Fruit fly (Drosophila melanogaster) whole organism, embryonic: ENCODE measurements around the gene nerfin-2.

ENCODE experiments used
- Adf1 ChIP-seq: fragments of 200-800 bp; sonication (Bioruptor generic); IDR thresholded peaks from 2 replicates; pipeline ENCODE4 v1.3.6; 2022; ENCODE audit warnings: missing biosample characterization, missing genetic modification characterization
- Antp ChIP-seq: fragments of 200-800 bp; sonication (Bioruptor generic); optimal IDR thresholded peaks from 3 replicates; lab custom pipeline; 2016; ENCODE audit warnings: missing biosample characterization, missing genetic modification characterization
- Atf3 ChIP-seq: fragments of 200-800 bp; sonication (Bioruptor generic); optimal IDR thresholded peaks from 3 replicates; lab custom pipeline; 2016; ENCODE audit warnings: missing biosample characterization, missing genetic modification characterization
- CG10209 ChIP-seq: fragments of 200-800 bp; sonication (Bioruptor generic); optimal IDR thresholded peaks from 3 replicates; lab custom pipeline; 2017; ENCODE audit warnings: missing biosample characterization, mild to moderate bottlenecking, missing genetic modification characterization, missing genetic modification reagents
- CG10366 ChIP-seq: fragments of 200-800 bp; sonication (Bioruptor generic); IDR thresholded peaks from 2 replicates; pipeline ENCODE4 v1.3.6; 2022; ENCODE audit warnings: missing biosample characterization, missing genetic modification characterization
- CG10979 ChIP-seq: fragments of 200-800 bp; sonication (Bioruptor generic); optimal IDR thresholded peaks from 2 replicates; lab custom pipeline; 2018; ENCODE audit warnings: missing biosample characterization, mild to moderate bottlenecking, missing genetic modification characterization, moderate library complexity
- CG11247 ChIP-seq: fragments of 200-800 bp; sonication (Bioruptor generic); IDR thresholded peaks from 2 replicates; pipeline ENCODE4 v1.3.6; 2022; ENCODE audit warnings: missing biosample characterization, missing genetic modification characterization
- CG12071 ChIP-seq: fragments of 200-800 bp; sonication (Bioruptor generic); optimal IDR thresholded peaks from 3 replicates; lab custom pipeline; 2018; ENCODE audit warnings: missing biosample characterization, mild to moderate bottlenecking, missing genetic modification characterization
- CG1233 ChIP-seq: fragments of 200-800 bp; sonication (Bioruptor generic); optimal IDR thresholded peaks from 4 replicates; lab custom pipeline; 2018; ENCODE audit warnings: missing biosample characterization, mild to moderate bottlenecking, missing genetic modification characterization
- CG12659 ChIP-seq: fragments of 200-800 bp; sonication (Bioruptor generic); optimal IDR thresholded peaks from 3 replicates; lab custom pipeline; 2017; ENCODE audit warnings: mild to moderate bottlenecking, missing biosample characterization, missing genetic modification reagents, missing genetic modification characterization
- CG14050 ChIP-seq: fragments of 200-800 bp; sonication (Bioruptor generic); IDR thresholded peaks from 3 replicates; pipeline ENCODE4 v1.3.6; 2022; ENCODE audit warnings: missing biosample characterization, missing genetic modification characterization
- CG15601 ChIP-seq: fragments of 200-800 bp; sonication (Bioruptor generic); optimal IDR thresholded peaks from 3 replicates; lab custom pipeline; 2019; ENCODE audit warnings: missing biosample characterization, mild to moderate bottlenecking, missing genetic modification characterization, moderate library complexity
- CG15696 ChIP-seq: fragments of 200-800 bp; sonication (Bioruptor generic); optimal IDR thresholded peaks from 2 replicates; lab custom pipeline; 2019; ENCODE audit warnings: missing biosample characterization, mild to moderate bottlenecking, missing genetic modification characterization, moderate library complexity
- CG30020 ChIP-seq: fragments of 200-800 bp; optimal IDR thresholded peaks from 2 replicates; lab custom pipeline; 2019; ENCODE audit warnings: missing biosample characterization, mild to moderate bottlenecking, missing genetic modification characterization, moderate library complexity
- CG30403 ChIP-seq: fragments of 200-800 bp; sonication (Bioruptor generic); optimal IDR thresholded peaks from 3 replicates; lab custom pipeline; 2016; ENCODE audit warnings: missing biosample characterization, missing genetic modification characterization
- CG31441 ChIP-seq: fragments of 200-800 bp; sonication (Bioruptor generic); IDR thresholded peaks from 2 replicates; pipeline ENCODE4 v1.3.6; 2022; ENCODE audit warnings: missing biosample characterization, missing genetic modification characterization
- CG3995 ChIP-seq: fragments of 200-800 bp; sonication (Bioruptor generic); optimal IDR thresholded peaks from 3 replicates; lab custom pipeline; 2016; ENCODE audit warnings: missing biosample characterization, missing genetic modification characterization
- CG6765 ChIP-seq: fragments of 200-800 bp; sonication (Bioruptor generic); optimal IDR thresholded peaks from 3 replicates; lab custom pipeline; 2017; ENCODE audit warnings: missing biosample characterization, mild to moderate bottlenecking, missing genetic modification characterization
- CG7271 ChIP-seq: fragments of 200-800 bp; sonication (Bioruptor generic); optimal IDR thresholded peaks from 2 replicates; lab custom pipeline; 2018; ENCODE audit warnings: missing biosample characterization, mild to moderate bottlenecking, missing genetic modification characterization, moderate library complexity
- CG7357 ChIP-seq: fragments of 200-800 bp; sonication (Bioruptor generic); IDR thresholded peaks from 3 replicates; pipeline ENCODE4 v1.3.6; 2022; ENCODE audit warnings: missing biosample characterization, missing genetic modification characterization
- Dad ChIP-seq: fragments of 200-800 bp; sonication (Bioruptor generic); optimal IDR thresholded peaks from 3 replicates; lab custom pipeline; 2016; ENCODE audit warnings: missing biosample characterization, missing genetic modification characterization
- Deaf1 ChIP-seq: fragments of 200-800 bp; optimal IDR thresholded peaks from 3 replicates; lab custom pipeline; 2019; ENCODE audit warnings: missing biosample characterization, mild to moderate bottlenecking, missing genetic modification characterization, moderate library complexity
- Drgx ChIP-seq: fragments of 200-800 bp; sonication (Bioruptor generic); IDR thresholded peaks from 2 replicates; pipeline ENCODE4 v1.3.6; 2022; ENCODE audit warnings: missing biosample characterization, missing genetic modification characterization
- Ets65A ChIP-seq: fragments of 200-800 bp; sonication (Bioruptor generic); peaks from one replicate; lab custom pipeline; 2016; ENCODE audit warnings: missing biosample characterization, missing genetic modification characterization
- Fer3 ChIP-seq: fragments of 200-800 bp; sonication (Bioruptor generic); optimal IDR thresholded peaks from 2 replicates; lab custom pipeline; 2018; ENCODE audit warnings: missing biosample characterization, mild to moderate bottlenecking, missing genetic modification characterization, moderate library complexity
- Hmx ChIP-seq: fragments of 200-800 bp; sonication (Bioruptor generic); optimal IDR thresholded peaks from 2 replicates; lab custom pipeline; 2016; ENCODE audit warnings: missing biosample characterization, missing genetic modification characterization
- Hsf ChIP-seq: fragments of 200-800 bp; sonication (Bioruptor generic); optimal IDR thresholded peaks from 3 replicates; lab custom pipeline; 2016; ENCODE audit warnings: missing biosample characterization, missing genetic modification characterization
- MBD-R2 ChIP-seq: fragments of 200-800 bp; sonication (Bioruptor generic); IDR thresholded peaks from 2 replicates; pipeline ENCODE4 v1.3.6; 2022; ENCODE audit warnings: missing biosample characterization, missing genetic modification characterization
- MESR4 ChIP-seq: fragments of 200-800 bp; sonication (Bioruptor generic); optimal IDR thresholded peaks from 2 replicates; lab custom pipeline; 2018; ENCODE audit warnings: missing biosample characterization, mild to moderate bottlenecking, missing genetic modification characterization, moderate library complexity
- NK7.1 ChIP-seq: fragments of 200-800 bp; sonication (Bioruptor generic); optimal IDR thresholded peaks from 3 replicates; lab custom pipeline; 2016; ENCODE audit warnings: missing biosample characterization, missing genetic modification characterization
- Six4 ChIP-seq: fragments of 200-800 bp; sonication (Bioruptor generic); optimal IDR thresholded peaks from 2 replicates; lab custom pipeline; 2016; ENCODE audit warnings: missing biosample characterization, missing genetic modification characterization
- Taf1 ChIP-seq: fragments of 200-800 bp; sonication (Bioruptor generic); IDR thresholded peaks from 2 replicates; pipeline ENCODE4 v1.3.6; 2022; ENCODE audit warnings: missing biosample characterization, missing genetic modification characterization
- YL-1 ChIP-seq: fragments of 200-800 bp; sonication (Bioruptor generic); optimal IDR thresholded peaks from 3 replicates; lab custom pipeline; 2017; ENCODE audit warnings: missing biosample characterization, mild to moderate bottlenecking, missing genetic modification characterization
- ash1 ChIP-seq: fragments of 200-800 bp; sonication (Bioruptor generic); optimal IDR thresholded peaks from 2 replicates; lab custom pipeline; 2018; ENCODE audit warnings: missing biosample characterization, mild to moderate bottlenecking, missing genetic modification characterization
- cato ChIP-seq: fragments of 200-800 bp; sonication (Bioruptor generic); optimal IDR thresholded peaks from 2 replicates; lab custom pipeline; 2016; ENCODE audit warnings: missing biosample characterization, missing genetic modification characterization, borderline replicate concordance
- gce ChIP-seq: fragments of 200-800 bp; sonication (Bioruptor generic); IDR thresholded peaks from 3 replicates; pipeline ENCODE4 v1.3.6; 2022; ENCODE audit warnings: missing biosample characterization, missing genetic modification characterization
- grn ChIP-seq: fragments of 200-800 bp; sonication (Bioruptor generic); optimal IDR thresholded peaks from 3 replicates; lab custom pipeline; 2017; ENCODE audit warnings: missing biosample characterization, missing genetic modification characterization
- h ChIP-seq: fragments of >200 bp; optimal IDR thresholded peaks from 2 replicates; lab custom pipeline; 2017
- inv ChIP-seq: fragments of 200-800 bp; sonication (Bioruptor generic); IDR thresholded peaks from 2 replicates; pipeline ENCODE4 v1.3.6; 2022; ENCODE audit warnings: missing biosample characterization, missing genetic modification characterization; ENCODE audit not compliant: partially characterized antibody
- jigr1 ChIP-seq: fragments of 200-800 bp; sonication (Bioruptor generic); IDR thresholded peaks from 3 replicates; pipeline ENCODE4 v1.3.6; 2022; ENCODE audit warnings: missing biosample characterization, missing genetic modification characterization
- lola ChIP-seq, 3 experiments: fragments of >200 bp in 2 of 3; fragments of 200-800 bp in 1 of 3; sonication (Bioruptor generic) in 1 of 3; optimal IDR thresholded peaks; 2 replicates each; lab custom pipeline; 2017 to 2019; ENCODE audit warnings: missing biosample characterization in 3 of 3, missing genetic modification characterization in 3 of 3, mild to moderate bottlenecking in 1 of 3, moderate library complexity in 1 of 3
- lov ChIP-seq, 2 experiments: fragments of 200-800 bp in 1 of 2; fragments of >200 bp in 1 of 2; sonication (Bioruptor generic) in 1 of 2; IDR thresholded peaks in 1 of 2; optimal IDR thresholded peaks in 1 of 2; 2 replicates in 1 of 2; 3 replicates in 1 of 2; pipeline versions ENCODE4 v1.3.6 to Lab custom; 2017 to 2022; ENCODE audit warnings: missing biosample characterization in 1 of 2, missing genetic modification characterization in 1 of 2
- mld ChIP-seq: fragments of 200-800 bp; sonication (Bioruptor generic); IDR thresholded peaks from 3 replicates; pipeline ENCODE4 v1.3.6; 2022; ENCODE audit warnings: missing biosample characterization, missing genetic modification characterization; ENCODE audit not compliant: partially characterized antibody
- org-1 ChIP-seq: fragments of 200-800 bp; sonication (Bioruptor generic); optimal IDR thresholded peaks from 2 replicates; lab custom pipeline; 2017; ENCODE audit warnings: missing biosample characterization, missing genetic modification characterization
- run ChIP-seq: fragments of 200-800 bp; sonication (Bioruptor generic); optimal IDR thresholded peaks from 3 replicates; lab custom pipeline; 2018; ENCODE audit warnings: missing biosample characterization, mild to moderate bottlenecking, missing genetic modification characterization
- salm ChIP-seq: fragments of 200-800 bp; sonication (Bioruptor generic); optimal IDR thresholded peaks from 2 replicates; lab custom pipeline; 2018; ENCODE audit warnings: missing biosample characterization, mild to moderate bottlenecking, missing genetic modification characterization
- seq ChIP-seq: fragments of 200-800 bp; sonication (Bioruptor generic); IDR thresholded peaks from 2 replicates; pipeline ENCODE4 v1.3.6; 2022; ENCODE audit warnings: missing biosample characterization, missing genetic modification characterization
- tin ChIP-seq: fragments of 200-800 bp; sonication (Bioruptor generic); optimal IDR thresholded peaks from 3 replicates; lab custom pipeline; 2016; ENCODE audit warnings: missing biosample characterization, missing genetic modification characterization
- zen ChIP-seq: fragments of 200-800 bp; sonication (Bioruptor generic); optimal IDR thresholded peaks from 3 replicates; lab custom pipeline; 2018; ENCODE audit warnings: missing biosample characterization, mild to moderate bottlenecking, missing genetic modification characterization, moderate library complexity
- zen2 ChIP-seq: fragments of 200-800 bp; sonication (Bioruptor generic); IDR thresholded peaks from 3 replicates; pipeline ENCODE4 v1.3.6; 2022; ENCODE audit warnings: missing biosample characterization, missing genetic modification characterization; ENCODE audit not compliant: partially characterized antibody

The nerfin-2 gene

dm6 chr3R:10048035-10048774, 22.7 kb upstream of the nerfin-2 start (continued):
- no peak for TF ChIP-seq CG6765 (GFP tag; lab: Kevin White, UChicago)
- no peak for TF ChIP-seq gce
- TF ChIP-seq CG10366 (GFP tag; lab: Robert Waterston, UW): peak; percentile 12; the same call in 1 of the 2 replicates
- TF ChIP-seq Deaf1 (tag; lab: Kevin White, UChicago): no peak
- no peak for TF ChIP-seq Atf3 (GFP tag; lab: Kevin White, UChicago)
- no peak for TF ChIP-seq tin
- peak; percentile 48 for TF ChIP-seq CG12659 (GFP tag; lab: Kevin White, UChicago)
- no peak for TF ChIP-seq seq (GFP tag; lab: Robert Waterston, UW)
- peak; percentile 10 for TF ChIP-seq Fer3
- no peak for TF ChIP-seq CG3995
- no peak for TF ChIP-seq CG11247
- no peak for TF ChIP-seq Hsf (GFP tag; lab: Kevin White, UChicago)
- no peak for TF ChIP-seq mld (GFP tag; lab: Robert Waterston, UW)
- no peak for TF ChIP-seq CG12071 (GFP tag; lab: Kevin White, UChicago)
- TF ChIP-seq MESR4 (GFP tag; lab: Kevin White, UChicago): no peak
- TF ChIP-seq CG15601 (tag; lab: Kevin White, UChicago): peak; percentile 21
- no peak for TF ChIP-seq Adf1 (GFP tag; lab: Robert Waterston, UW)
- no peak for TF ChIP-seq Six4
- TF ChIP-seq CG10209: peak; percentile 38
- no peak for TF ChIP-seq Antp (GFP tag; lab: Kevin White, UChicago)
- TF ChIP-seq CG31441 (GFP tag; lab: Robert Waterston, UW): peak; percentile 56
- TF ChIP-seq jigr1 (GFP tag; lab: Robert Waterston, UW): no peak
- TF ChIP-seq h: no peak
- no peak for TF ChIP-seq Taf1
- no peak for TF ChIP-seq zen (tag; lab: Kevin White, UChicago)
- no peak for TF ChIP-seq cato (GFP tag; lab: Kevin White, UChicago)
- TF ChIP-seq CG7271: no peak
- no peak for TF ChIP-seq lov (optimal IDR thresholded peaks at IDR 0.05; lab: Kevin White, UChicago)
- TF ChIP-seq lov (GFP tag; IDR thresholded peaks at IDR 0.05; lab: Robert Waterston, UW): no peak
- TF ChIP-seq Drgx (GFP tag; lab: Robert Waterston, UW): no peak
- no peak for TF ChIP-seq Ets65A
- TF ChIP-seq salm: no peak
- no peak for TF ChIP-seq NK7.1 (GFP tag; lab: Kevin White, UChicago)
- TF ChIP-seq grn (GFP tag; lab: Kevin White, UChicago): peak; percentile 53
- no peak for TF ChIP-seq Dad
- TF ChIP-seq CG15696 (tag; lab: Kevin White, UChicago): no peak
- TF ChIP-seq zen2 (GFP tag; lab: Robert Waterston, UW): no peak
- TF ChIP-seq inv (GFP tag; lab: Robert Waterston, UW): no peak
- 0 out of 2 replicates have a peak, but pooled peaks have one; percentile 7 for TF ChIP-seq MBD-R2 (GFP tag; lab: Robert Waterston, UW)
- no peak for TF ChIP-seq ash1 (GFP tag; lab: Kevin White, UChicago)
- no peak for TF ChIP-seq Hmx (GFP tag; lab: Kevin White, UChicago)
- no peak for TF ChIP-seq CG30020
- no peak for TF ChIP-seq CG7357 (GFP tag; lab: Robert Waterston, UW)
- peak; percentile 45 for TF ChIP-seq CG1233 (GFP tag; lab: Kevin White, UChicago)
- no peak for TF ChIP-seq CG14050 (GFP tag; lab: Robert Waterston, UW)
- TF ChIP-seq CG10979 (tag; lab: Kevin White, UChicago): peak; percentile 52
- TF ChIP-seq org-1: peak; percentile 36
- no peak for TF ChIP-seq run (tag; lab: Kevin White, UChicago)
- peak; percentile 52 for TF ChIP-seq CG30403 (GFP tag; lab: Kevin White, UChicago)
- TF ChIP-seq lola (GFP tag; optimal IDR thresholded peaks at IDR 0.05; lab: Kevin White, UChicago): peak in 1 of 3 experiments; percentile 33
- no peak for TF ChIP-seq YL-1 (GFP tag; lab: Kevin White, UChicago)
